Worm (Caenorhabditis elegans) whole organism, young adult: Measurements from ENCODE around the gene ran-3.

Source experiments
- C06A6.2 ChIP-seq: fragments of 200-800 bp; sonication (Bioruptor generic); conservative IDR thresholded peaks from 2 replicates; pipeline ENCODE4 v1.3.6; 2022; ENCODE audit warnings: missing genetic modification characterization, missing compliant biosample characterization
- D2030.7 ChIP-seq: fragments of 200-800 bp; sonication (Bioruptor generic); IDR thresholded peaks from 2 replicates; pipeline ENCODE4 v1.3.6; 2022; ENCODE audit warnings: missing genetic modification reagents, missing genetic modification characterization, missing compliant biosample characterization
- F23B12.7 ChIP-seq: sonication (generic microtip); optimal IDR thresholded peaks from 2 replicates; lab custom pipeline; 2017; ENCODE audit warnings: missing genetic modification characterization, mild to moderate bottlenecking, missing compliant biosample characterization, antibody characterized with exemption, moderate library complexity; ENCODE audit not compliant: insufficient read depth
- F37B4.10 ChIP-seq: fragments of 200-800 bp; sonication (Bioruptor generic); IDR thresholded peaks from 2 replicates; pipeline ENCODE4 v1.3.6; 2022; ENCODE audit warnings: missing genetic modification characterization, missing compliant biosample characterization
- F49E8.2 ChIP-seq: sonication (generic microtip); optimal IDR thresholded peaks from 3 replicates; lab custom pipeline; 2017; ENCODE audit warnings: missing genetic modification characterization, mild to moderate bottlenecking, missing compliant biosample characterization, antibody characterized with exemption, moderate library complexity; ENCODE audit not compliant: insufficient read depth
- F57A8.1 ChIP-seq: fragments of 200-800 bp; sonication (Bioruptor generic); optimal IDR thresholded peaks from 2 replicates; lab custom pipeline; 2018; ENCODE audit warnings: mild to moderate bottlenecking, missing genetic modification characterization, moderate library complexity, missing compliant biosample characterization
- F57C9.4 ChIP-seq: sonication (generic microtip); optimal IDR thresholded peaks from 2 replicates; lab custom pipeline; 2017; ENCODE audit warnings: mild to moderate bottlenecking, missing genetic modification characterization, missing compliant biosample characterization
- K11D2.4 ChIP-seq: fragments of 200-800 bp; sonication (Bioruptor generic); IDR thresholded peaks from 2 replicates; pipeline ENCODE4 v1.3.6; 2022; ENCODE audit warnings: missing genetic modification reagents, missing genetic modification characterization, missing compliant biosample characterization
- K12H6.12 ChIP-seq: fragments of 200-800 bp; sonication (Bioruptor generic); optimal IDR thresholded peaks from 2 replicates; lab custom pipeline; 2018; ENCODE audit warnings: mild to moderate bottlenecking, missing genetic modification characterization, missing compliant biosample characterization
- T07F8.4 ChIP-seq: sonication (generic microtip); optimal IDR thresholded peaks from 2 replicates; lab custom pipeline; 2016; ENCODE audit warnings: mild to moderate bottlenecking, missing genetic modification characterization, moderate library complexity, missing compliant biosample characterization
- Y53F4B.3 ChIP-seq: fragments of 200-800 bp; sonication (Bioruptor generic); IDR thresholded peaks from 2 replicates; pipeline ENCODE4 v1.3.6; 2022; ENCODE audit warnings: missing genetic modification reagents, missing genetic modification characterization, missing compliant biosample characterization
- Y67H2A.10 ChIP-seq: fragments of 200-800 bp; sonication (Bioruptor generic); conservative IDR thresholded peaks from 2 replicates; pipeline ENCODE4 v1.3.6; 2022; ENCODE audit warnings: missing genetic modification reagents, missing genetic modification characterization, missing compliant biosample characterization
- akir-1 ChIP-seq: fragments of 200-800 bp; sonication (Bioruptor generic); optimal IDR thresholded peaks from 2 replicates; lab custom pipeline; 2018; ENCODE audit warnings: mild to moderate bottlenecking, missing genetic modification characterization, moderate library complexity, missing compliant biosample characterization
- ama-1 ChIP-seq, 3 experiments: fragments of 150-350 bp in 1 of 3; sonication (generic microtip) in 2 of 3; optimal IDR thresholded peaks; 2 replicates each; lab custom pipeline; 2014 to 2018; ENCODE audit warnings: missing biosample characterization in 2 of 3, missing genetic modification characterization in 2 of 3, missing genetic modification reagents in 2 of 3
- aptf-2 ChIP-seq: fragments of 200-800 bp; sonication (Bioruptor generic); conservative IDR thresholded peaks from 2 replicates; pipeline ENCODE4 v1.3.6; 2022; ENCODE audit warnings: missing genetic modification reagents, missing genetic modification characterization, missing compliant biosample characterization
- atf-7 ChIP-seq: sonication (generic microtip); optimal IDR thresholded peaks from 2 replicates; lab custom pipeline; 2017; ENCODE audit warnings: mild to moderate bottlenecking, missing genetic modification characterization, missing compliant biosample characterization
- cebp-2 ChIP-seq: fragments of 200-800 bp; sonication (Bioruptor generic); IDR thresholded peaks from 2 replicates; pipeline ENCODE4 v1.3.6; 2022; ENCODE audit warnings: missing genetic modification characterization, missing compliant biosample characterization
- ceh-100 ChIP-seq: fragments of 200-800 bp; sonication (Bioruptor generic); IDR thresholded peaks from 2 replicates; pipeline ENCODE4 v1.3.6; 2022; ENCODE audit warnings: missing genetic modification reagents, missing genetic modification characterization, missing compliant biosample characterization
- chd-7 ChIP-seq: sonication (generic microtip); optimal IDR thresholded peaks from 2 replicates; lab custom pipeline; 2016; ENCODE audit warnings: mild to moderate bottlenecking, missing genetic modification characterization, moderate library complexity, missing compliant biosample characterization
- dox-1 ChIP-seq: fragments of 200-800 bp; sonication (Bioruptor generic); IDR thresholded peaks from 2 replicates; pipeline ENCODE4 v1.3.6; 2022; ENCODE audit warnings: missing genetic modification reagents, missing genetic modification characterization, missing compliant biosample characterization
- egl-18 ChIP-seq: fragments of 200-800 bp; sonication (Bioruptor generic); IDR thresholded peaks from 2 replicates; pipeline ENCODE4 v1.3.6; 2022; ENCODE audit warnings: missing genetic modification reagents, missing genetic modification characterization, missing compliant biosample characterization
- egrh-3 ChIP-seq: fragments of 200-800 bp; sonication (Bioruptor generic); IDR thresholded peaks from 2 replicates; pipeline ENCODE4 v1.3.6; 2022; ENCODE audit warnings: missing genetic modification reagents, missing genetic modification characterization, missing compliant biosample characterization
- gei-17 ChIP-seq: fragments of 200-800 bp; sonication (Bioruptor generic); optimal IDR thresholded peaks from 2 replicates; lab custom pipeline; 2018; ENCODE audit warnings: mild to moderate bottlenecking, missing genetic modification characterization, missing compliant biosample characterization
- him-1 ChIP-seq: sonication (generic microtip); optimal IDR thresholded peaks from 2 replicates; lab custom pipeline; 2016; ENCODE audit warnings: missing genotype, missing genetic modification reagents, missing genetic modification characterization, missing compliant biosample characterization
- hlh-12 ChIP-seq: sonication (generic microtip); optimal IDR thresholded peaks from 2 replicates; lab custom pipeline; 2016; ENCODE audit warnings: missing genetic modification characterization, missing compliant biosample characterization
- hlh-26 ChIP-seq: fragments of 200-800 bp; sonication (Bioruptor generic); conservative IDR thresholded peaks from 2 replicates; pipeline ENCODE4 v1.3.6; 2022; ENCODE audit warnings: missing genetic modification reagents, missing genetic modification characterization, missing compliant biosample characterization
- hmg-1.2 ChIP-seq: fragments of 200-800 bp; sonication (Bioruptor generic); IDR thresholded peaks from 2 replicates; pipeline ENCODE4 v1.3.6; 2022; ENCODE audit warnings: missing genetic modification reagents, missing genetic modification characterization, missing compliant biosample characterization
- lag-1 ChIP-seq: fragments of 200-800 bp; sonication (Bioruptor generic); IDR thresholded peaks from 2 replicates; pipeline ENCODE4 v1.3.6; 2022; ENCODE audit warnings: missing genetic modification reagents, missing genetic modification characterization, missing compliant biosample characterization
- let-526 ChIP-seq: fragments of 200-800 bp; sonication (Bioruptor generic); IDR thresholded peaks from 2 replicates; pipeline ENCODE4 v1.3.6; 2022; ENCODE audit warnings: missing genetic modification reagents, missing genetic modification characterization, missing compliant biosample characterization
- let-607 ChIP-seq, 2 experiments: fragments of 200-800 bp in 1 of 2; sonication (Bioruptor generic) in 1 of 2; sonication (generic microtip) in 1 of 2; optimal IDR thresholded peaks; 2 replicates each; lab custom pipeline; 2016 to 2018; ENCODE audit warnings: mild to moderate bottlenecking in 2 of 2, missing compliant biosample characterization in 2 of 2, missing genetic modification characterization in 2 of 2, moderate library complexity in 2 of 2, missing genotype in 1 of 2
- lin-54 ChIP-seq: fragments of 200-800 bp; sonication (Bioruptor generic); optimal IDR thresholded peaks from 2 replicates; lab custom pipeline; 2018; ENCODE audit warnings: mild to moderate bottlenecking, missing genetic modification characterization, missing compliant biosample characterization
- madf-3 ChIP-seq: fragments of 200-800 bp; sonication (Bioruptor generic); IDR thresholded peaks from 2 replicates; pipeline ENCODE4 v1.3.6; 2022; ENCODE audit warnings: missing genetic modification reagents, missing genetic modification characterization, missing compliant biosample characterization
- madf-6 ChIP-seq: fragments of 200-800 bp; sonication (Bioruptor generic); IDR thresholded peaks from 2 replicates; pipeline ENCODE4 v1.3.6; 2022; ENCODE audit warnings: missing genetic modification reagents, missing genetic modification characterization, missing compliant biosample characterization
- mxl-1 ChIP-seq: sonication (generic microtip); optimal IDR thresholded peaks from 2 replicates; lab custom pipeline; 2016; ENCODE audit warnings: missing genetic modification characterization, missing compliant biosample characterization
- nfya-2 ChIP-seq: fragments of 200-800 bp; sonication (Bioruptor generic); IDR thresholded peaks from 2 replicates; pipeline ENCODE4 v1.3.6; 2022; ENCODE audit warnings: missing genetic modification reagents, missing genetic modification characterization, missing compliant biosample characterization
- nfyb-1 ChIP-seq: fragments of 200-800 bp; sonication (Bioruptor generic); IDR thresholded peaks from 2 replicates; pipeline ENCODE4 v1.3.6; 2022; ENCODE audit warnings: missing genetic modification reagents, missing genetic modification characterization, missing compliant biosample characterization
- nhr-120 ChIP-seq: fragments of 200-800 bp; sonication (Bioruptor generic); IDR thresholded peaks from 2 replicates; pipeline ENCODE4 v1.3.6; 2022; ENCODE audit warnings: missing genetic modification characterization, missing compliant biosample characterization
- nhr-80 ChIP-seq: sonication (generic microtip); optimal IDR thresholded peaks from 2 replicates; lab custom pipeline; 2016; ENCODE audit warnings: missing genetic modification characterization, missing compliant biosample characterization
- nhr-90 ChIP-seq: sonication (generic microtip); optimal IDR thresholded peaks from 2 replicates; lab custom pipeline; 2016; ENCODE audit warnings: missing genotype, mild to moderate bottlenecking, missing genetic modification characterization, missing compliant biosample characterization
- rpc-1 ChIP-seq, 2 experiments: fragments of 150-350 bp in 1 of 2; sonication (generic microtip) in 1 of 2; optimal IDR thresholded peaks; 2 replicates each; lab custom pipeline; 2014 to 2018; ENCODE audit warnings: missing biosample characterization in 1 of 2, missing genetic modification characterization in 1 of 2, missing genetic modification reagents in 1 of 2, missing genotype in 1 of 2
- sdz-38 ChIP-seq: sonication (generic microtip); optimal IDR thresholded peaks from 2 replicates; lab custom pipeline; 2016; ENCODE audit warnings: missing genotype, missing genetic modification characterization, missing compliant biosample characterization
- sea-2 ChIP-seq: fragments of 200-800 bp; sonication (Bioruptor generic); IDR thresholded peaks from 2 replicates; pipeline ENCODE4 v1.3.6; 2022; ENCODE audit warnings: missing genetic modification characterization, missing compliant biosample characterization
- snpc-3.4 ChIP-seq: sonication (generic microtip); optimal IDR thresholded peaks from 2 replicates; lab custom pipeline; 2017; ENCODE audit warnings: missing genetic modification characterization, mild to moderate bottlenecking, missing compliant biosample characterization, antibody characterized with exemption, moderate library complexity, missing genotype, missing genetic modification reagents
- somi-1 ChIP-seq: fragments of 200-800 bp; sonication (Bioruptor generic); optimal IDR thresholded peaks from 2 replicates; lab custom pipeline; 2018; ENCODE audit warnings: mild to moderate bottlenecking, missing genetic modification characterization, missing compliant biosample characterization
- tbp1 ChIP-seq: fragments of 200-800 bp; sonication (Bioruptor generic); optimal IDR thresholded peaks from 2 replicates; lab custom pipeline; 2018; ENCODE audit warnings: mild to moderate bottlenecking, missing genetic modification characterization, missing compliant biosample characterization
- unc-62 ChIP-seq: fragments of 150-350 bp; optimal IDR thresholded peaks from 2 replicates; lab custom pipeline; 2014; ENCODE audit warnings: missing biosample characterization, missing genetic modification reagents, missing genetic modification characterization
- zfh-2 ChIP-seq: fragments of 200-800 bp; sonication (Bioruptor generic); conservative IDR thresholded peaks from 2 replicates; pipeline ENCODE4 v1.3.6; 2022; ENCODE audit warnings: missing genetic modification reagents, missing genetic modification characterization, missing compliant biosample characterization
- ztf-22 ChIP-seq: fragments of 200-800 bp; sonication (Bioruptor generic); optimal IDR thresholded peaks from 2 replicates; lab custom pipeline; 2018; ENCODE audit warnings: mild to moderate bottlenecking, missing genetic modification characterization, moderate library complexity, missing compliant biosample characterization

The ran-3 gene

ce11 chrII:8328820-8329339 lies 4.0 kb upstream of the ran-3 start, which contains the start of gene hel-1 (continued):
- TF ChIP-seq aptf-2 (no peak), hmg-1.2 (GFP tag; lab: Robert Waterston, UW) (peak; percentile 55; the same call in 1 of the 2 replicates), him-1 (tag; lab: Kevin White, UChicago) (no peak), F49E8.2 (tag; lab: Kevin White, UChicago) (no peak), nhr-80 (tag; lab: Kevin White, UChicago) (no peak), snpc-3.4 (peak; percentile 27), mxl-1 (tag; lab: Kevin White, UChicago) (no peak), unc-62 (GFP tag; lab: Kevin White, UChicago) (no peak), egl-18 (GFP tag; lab: Robert Waterston, UW) (no peak), lin-54 (GFP tag; lab: Kevin White, UChicago) (peak; percentile 92), chd-7 (tag; lab: Kevin White, UChicago) (no peak), gei-17 (GFP tag; lab: Kevin White, UChicago) (no peak), K11D2.4 (GFP tag; lab: Robert Waterston, UW) (0 out of 2 replicates have a peak, but pooled peaks have one; percentile 27), atf-7 (no peak), lag-1 (GFP tag; lab: Robert Waterston, UW) (no peak), K12H6.12 (tag; lab: Kevin White, UChicago) (peak; percentile 65), Y53F4B.3 (no peak), ceh-100 (peak; percentile 37; the same call in 1 of the 2 replicates), cebp-2 (GFP tag; lab: Robert Waterston, UW) (no peak), F57C9.4 (tag; lab: Kevin White, UChicago) (no peak), T07F8.4 (tag; lab: Kevin White, UChicago) (no peak), D2030.7 (peak; percentile 46; the same call in 1 of the 2 replicates), dox-1 (GFP tag; lab: Robert Waterston, UW) (peak; percentile 42; the same call in 1 of the 2 replicates), F57A8.1 (GFP tag; lab: Kevin White, UChicago) (no peak), C06A6.2 (no peak), egrh-3 (GFP tag; lab: Robert Waterston, UW) (no peak), somi-1 (GFP tag; lab: Kevin White, UChicago) (no peak), nhr-120 (GFP tag; lab: Robert Waterston, UW) (no peak), nfyb-1 (GFP tag; lab: Robert Waterston, UW) (peak; percentile 49; the same call in 1 of the 2 replicates), nfya-2 (no peak), sea-2 (GFP tag; lab: Robert Waterston, UW) (no peak), nhr-90 (tag; lab: Kevin White, UChicago) (no peak), sdz-38 (no peak), madf-6 (GFP tag; lab: Robert Waterston, UW) (peak; percentile 90), akir-1 (GFP tag; lab: Kevin White, UChicago) (no peak), let-526 (GFP tag; lab: Robert Waterston, UW) (0 out of 2 replicates have a peak, but pooled peaks have one; percentile 46), zfh-2 (GFP tag; lab: Robert Waterston, UW) (no peak), tbp1 (GFP tag; lab: Kevin White, UChicago) (peak; percentile 54), let-607 (tag; optimal IDR thresholded peaks at IDR 0.05; lab: Kevin White, UChicago) (no peak), hlh-12 (tag; lab: Kevin White, UChicago) (no peak), hlh-26 (GFP tag; lab: Robert Waterston, UW) (no peak), ama-1 (optimal IDR thresholded peaks at IDR 0.05; lab: Kevin White, UChicago) (no peak), ama-1 (GFP tag; optimal IDR thresholded peaks at IDR 0.05; lab: Kevin White, UChicago) (no peak), madf-3 (GFP tag; lab: Robert Waterston, UW) (peak; percentile 99), Y67H2A.10 (GFP tag; lab: Robert Waterston, UW) (0 out of 2 replicates have a peak, but pooled peaks have one; percentile 16), ztf-22 (no peak), rpc-1 (optimal IDR thresholded peaks at IDR 0.05; lab: Kevin White, UChicago) (no peak), rpc-1 (tag; optimal IDR thresholded peaks at IDR 0.05; lab: Kevin White, UChicago) (no peak), F23B12.7 (no peak), F37B4.10 (GFP tag; lab: Robert Waterston, UW) (no peak)
